Worm (Caenorhabditis elegans): Measurements from ENCODE around the gene F36D4.4.

F36D4.4 gene

ce11 chrV:9391959-9392358 lies 22.5 kb downstream of the F36D4.4 start (continued):
- TF ChIP-seq aha-1 (tag; optimal IDR thresholded peaks at IDR 0.05) (no peak), swsn-7 (tag; optimal IDR thresholded peaks at IDR 0.05) (no peak), unc-86 (tag; optimal IDR thresholded peaks at IDR 0.05) (no peak), nhr-77 (tag; optimal IDR thresholded peaks at IDR 0.05) (no peak), unc-62 (GFP tag; optimal IDR thresholded peaks at IDR 0.05) (no peak), mef-2 (tag; optimal IDR thresholded peaks at IDR 0.05) (no peak), lin-39 (tag; optimal IDR thresholded peaks at IDR 0.05) (no peak), hlh-17 (GFP tag; optimal IDR thresholded peaks at IDR 0.05; ENCODE audit: borderline replicate concordance) (no peak), dpl-1 (GFP tag; optimal IDR thresholded peaks at IDR 0.05) (no peak), nhr-12 (tag; optimal IDR thresholded peaks at IDR 0.05) (no peak), ceh-8 (GFP tag; optimal IDR thresholded peaks at IDR 0.05) (no peak), nhr-76 (tag; optimal IDR thresholded peaks at IDR 0.05) (no peak), sup-37 (GFP tag; optimal IDR thresholded peaks at IDR 0.05) (no peak), nhr-28 (tag; optimal IDR thresholded peaks at IDR 0.05) (no peak), efl-1 (optimal IDR thresholded peaks at IDR 0.05) (peak in 1 of 2 experiments; percentile 25), efl-1 (GFP tag; optimal IDR thresholded peaks at IDR 0.05 in 1 of 2) (no peak), egl-27 (tag; optimal IDR thresholded peaks at IDR 0.05) (no peak), nhr-11 (tag; optimal IDR thresholded peaks at IDR 0.05) (no peak), hlh-4 (tag; optimal IDR thresholded peaks at IDR 0.05) (no peak), lin-14 (GFP tag; optimal IDR thresholded peaks at IDR 0.05) (peak; percentile 20), F16B12.6 (tag; optimal IDR thresholded peaks at IDR 0.05) (no peak), tlp-1 (tag; optimal IDR thresholded peaks at IDR 0.05) (no peak), fkh-8 (tag; optimal IDR thresholded peaks at IDR 0.05) (no peak), snpc-4 (tag; optimal IDR thresholded peaks at IDR 0.05) (peak; percentile 97), grh-1 (GFP tag; IDR thresholded peaks at IDR 0.05) (0 out of 2 replicates have a peak, but pooled peaks have one; percentile 15), skn-1 (tag; optimal IDR thresholded peaks at IDR 0.05) (no peak), nhr-47 (tag; optimal IDR thresholded peaks at IDR 0.05) (peak; percentile 32), lin-13 (GFP tag; optimal IDR thresholded peaks at IDR 0.05) (no peak), nhr-237 (tag; optimal IDR thresholded peaks at IDR 0.05) (no peak), hpl-2 (GFP tag; optimal IDR thresholded peaks at IDR 0.05) (no peak), mdl-1 (tag; optimal IDR thresholded peaks at IDR 0.05) (no peak), nhr-85 (tag) (peak; percentile 9), nhr-84 (tag; optimal IDR thresholded peaks at IDR 0.05) (no peak), zag-1 (tag; optimal IDR thresholded peaks at IDR 0.05) (no peak), rnt-1 (tag; optimal IDR thresholded peaks at IDR 0.05) (peak; percentile 47)

ce11 chrV:9386143-9386542 lies 28.3 kb downstream of the F36D4.4 start, which contains the start of gene hum-2:
TSS of gene hum-2 (plus strand) at chrV:9386175.
- no peak for TF ChIP-seq efl-1 (optimal IDR thresholded peaks at IDR 0.05)
- peak in 1 of 2 experiments; percentile 45 for TF ChIP-seq efl-1 (GFP tag; optimal IDR thresholded peaks at IDR 0.05 in 1 of 2)
- no peak for TF ChIP-seq rnt-1 (tag; optimal IDR thresholded peaks at IDR 0.05)
- no peak for TF ChIP-seq snpc-4 (tag; optimal IDR thresholded peaks at IDR 0.05)
- no peak for TF ChIP-seq sptf-1 (tag; optimal IDR thresholded peaks at IDR 0.05)

- TF ChIP-seq efl-1 (optimal IDR thresholded peaks at IDR 0.05) (no peak), efl-1 (GFP tag; optimal IDR thresholded peaks at IDR 0.05 in 1 of 2) (peak in 1 of 2 experiments; percentile 62), blmp-1 (tag; optimal IDR thresholded peaks at IDR 0.05) (peak; percentile 25), jun-1 (tag; optimal IDR thresholded peaks at IDR 0.05) (no peak), nhr-77 (tag; optimal IDR thresholded peaks at IDR 0.05) (no peak)
These were observed 29.5 kb downstream of the F36D4.4 start for ce11 chrV:9384949-9385348.

ce11 chrV:9384359-9384758 lies 30.1 kb downstream of the F36D4.4 start:
- no peak for TF ChIP-seq lin-15B (tag; optimal IDR thresholded peaks at IDR 0.05)
- no peak for TF ChIP-seq unc-98 (GFP tag; IDR thresholded peaks at IDR 0.05)
- no peak for TF ChIP-seq pqm-1 (tag; optimal IDR thresholded peaks at IDR 0.05)
- TF ChIP-seq lin-39 (tag; optimal IDR thresholded peaks at IDR 0.05): no peak
- TF ChIP-seq xbp-1 (tag; optimal IDR thresholded peaks at IDR 0.05): no peak
- TF ChIP-seq dsc-1 (tag; optimal IDR thresholded peaks at IDR 0.05): no peak
- no peak for TF ChIP-seq C34B4.2 (tag; optimal IDR thresholded peaks at IDR 0.05)
- no peak for TF ChIP-seq unc-130 (tag; optimal IDR thresholded peaks at IDR 0.05)
- TF ChIP-seq ceh-63 (GFP tag; optimal IDR thresholded peaks at IDR 0.05): no peak
- no peak for TF ChIP-seq ets-5 (GFP tag; IDR thresholded peaks at IDR 0.05)
- TF ChIP-seq lin-13 (GFP tag; optimal IDR thresholded peaks at IDR 0.05): no peak
- TF ChIP-seq mdl-1 (tag; optimal IDR thresholded peaks at IDR 0.05): no peak
- no peak for TF ChIP-seq elt-2 (tag; optimal IDR thresholded peaks at IDR 0.05)
- TF ChIP-seq sup-37 (GFP tag; optimal IDR thresholded peaks at IDR 0.05): no peak
- no peak for TF ChIP-seq C16A3.4 (tag; optimal IDR thresholded peaks at IDR 0.05)
- TF ChIP-seq nhr-19 (GFP tag; conservative IDR thresholded peaks at IDR 0.05): no peak
- no peak for TF ChIP-seq skn-1 (tag; optimal IDR thresholded peaks at IDR 0.05)
- TF ChIP-seq hpl-2 (GFP tag; optimal IDR thresholded peaks at IDR 0.05): no peak

Measured in whole organism, L1 larva.